Worm (Caenorhabditis elegans): ENCODE data around the gene Y44F5A.1.

- TF ChIP-seq sdc-2 (tag; optimal IDR thresholded peaks at IDR 0.05) (no peak), ceh-14 (tag; optimal IDR thresholded peaks at IDR 0.05) (no peak), pha-4 (tag; optimal IDR thresholded peaks at IDR 0.05) (no peak), unc-55 (GFP tag; optimal IDR thresholded peaks at IDR 0.05) (no peak), ceh-6 (GFP tag; optimal IDR thresholded peaks at IDR 0.05) (no peak), F13H6.1 (tag; optimal IDR thresholded peaks at IDR 0.05) (no peak), hlh-6 (tag; optimal IDR thresholded peaks at IDR 0.05) (no peak)
Measured at ce11 chrIII:4227363-4227762, 20.1 kb downstream of the Y44F5A.1 start.
